Fruit fly (Drosophila melanogaster) whole organism, wandering third instar larva: ENCODE data around the gene CG32537.
A peak's percentile ranks its signal among the peaks of the same experiment; 100 is the strongest.

Source experiments
- CG32264 ChIP-seq: fragments of 200-800 bp; sonication (Bioruptor generic); optimal IDR thresholded peaks from 2 replicates; lab custom pipeline; 2016; ENCODE audit warnings: missing biosample characterization, missing genetic modification characterization
- CrebA ChIP-seq: fragments of 200-800 bp; sonication (Bioruptor generic); optimal IDR thresholded peaks from 2 replicates; lab custom pipeline; 2016; ENCODE audit warnings: missing biosample characterization, mild to moderate bottlenecking, missing genetic modification characterization, borderline replicate concordance
- Dif ChIP-seq: fragments of 200-275, 200-300 bp; sonication (Bioruptor generic); optimal IDR thresholded peaks from 2 replicates; lab custom pipeline; 2018; ENCODE audit warnings: missing biosample characterization, missing genetic modification characterization; ENCODE audit not compliant: partially characterized antibody
- Hr78 ChIP-seq: fragments of >200 bp; optimal IDR thresholded peaks from 2 replicates; lab custom pipeline; 2017; ENCODE audit warnings: missing biosample characterization, missing genetic modification characterization
- Jra ChIP-seq: sonication (Bioruptor generic); optimal IDR thresholded peaks from 2 replicates; lab custom pipeline; 2016; ENCODE audit warnings: missing biosample characterization, missing genetic modification characterization
- Myc ChIP-seq: fragments of >200 bp; optimal IDR thresholded peaks from 2 replicates; lab custom pipeline; 2017
- Vsx2 ChIP-seq: fragments of 200-300, 225-300 bp; sonication (Bioruptor generic); optimal IDR thresholded peaks from 2 replicates; lab custom pipeline; 2018; ENCODE audit warnings: missing biosample characterization, missing genetic modification characterization; ENCODE audit not compliant: partially characterized antibody
- h ChIP-seq: fragments of 200-800 bp; sonication (Bioruptor generic); optimal IDR thresholded peaks from 3 replicates; lab custom pipeline; 2016; ENCODE audit warnings: missing biosample characterization, mild to moderate bottlenecking, missing genetic modification characterization
- rgr ChIP-seq: fragments of 200-800 bp; sonication (Bioruptor generic); optimal IDR thresholded peaks from 3 replicates; lab custom pipeline; 2016; ENCODE audit warnings: missing biosample characterization, mild to moderate bottlenecking, missing genetic modification characterization
- woc ChIP-seq: sonication (Bioruptor generic); optimal IDR thresholded peaks from 2 replicates; lab custom pipeline; 2016; ENCODE audit warnings: missing biosample characterization, mild to moderate bottlenecking, missing genetic modification characterization

dm6 chrX:19297899-19298784 lies 21.8 kb upstream of the CG32537 start, which contains the start of gene CG8034:
- TF ChIP-seq Jra (GFP tag; lab: Kevin White, UChicago) (peak; percentile 86), rgr (peak; percentile 97), Vsx2 (GFP tag; lab: Kevin White, UChicago) (peak; percentile 34), Hr78 (GFP tag; lab: Kevin White, UChicago) (no peak), Dif (GFP tag; lab: Kevin White, UChicago) (peak; percentile 83), woc (GFP tag; lab: Kevin White, UChicago) (peak; percentile 96), Myc (lab: Kevin White, UChicago) (no peak), h (GFP tag; lab: Kevin White, UChicago) (peak; percentile 98), CG32264 (GFP tag; lab: Kevin White, UChicago) (peak; percentile 91), CrebA (GFP tag; lab: Kevin White, UChicago) (peak; percentile 89)
